Worm (Caenorhabditis elegans) whole organism, young adult: ENCODE results near the gene nac-1.

Experiments
- B0035.1 ChIP-seq: sonication (generic microtip); optimal IDR thresholded peaks from 2 replicates; lab custom pipeline; 2016; ENCODE audit warnings: missing genetic modification characterization, mild to moderate bottlenecking, missing compliant biosample characterization, missing genotype, missing genetic modification reagents
- B0261.1 ChIP-seq: sonication (generic microtip); optimal IDR thresholded peaks from 2 replicates; lab custom pipeline; 2016; ENCODE audit warnings: mild to moderate bottlenecking, missing genetic modification characterization, moderate library complexity, missing compliant biosample characterization
- B0336.3 ChIP-seq: fragments of 200-800 bp; sonication (Bioruptor generic); IDR thresholded peaks from 2 replicates; pipeline ENCODE4 v1.3.6; 2022; ENCODE audit warnings: missing genetic modification characterization, missing compliant biosample characterization
- C06A6.2 ChIP-seq: fragments of 200-800 bp; sonication (Bioruptor generic); conservative IDR thresholded peaks from 2 replicates; pipeline ENCODE4 v1.3.6; 2022; ENCODE audit warnings: missing genetic modification characterization, missing compliant biosample characterization
- F22D6.2 ChIP-seq: sonication (generic microtip); optimal IDR thresholded peaks from 2 replicates; lab custom pipeline; 2016; ENCODE audit warnings: mild to moderate bottlenecking, missing genetic modification characterization, missing compliant biosample characterization
- F37B4.10 ChIP-seq: fragments of 200-800 bp; sonication (Bioruptor generic); IDR thresholded peaks from 2 replicates; pipeline ENCODE4 v1.3.6; 2022; ENCODE audit warnings: missing genetic modification characterization, missing compliant biosample characterization
- F39B2.1 ChIP-seq: fragments of 200-800 bp; sonication (Bioruptor generic); IDR thresholded peaks from 2 replicates; pipeline ENCODE4 v1.3.6; 2022; ENCODE audit warnings: missing genetic modification reagents, missing genetic modification characterization, missing compliant biosample characterization
- F49E8.2 ChIP-seq: sonication (generic microtip); optimal IDR thresholded peaks from 3 replicates; lab custom pipeline; 2017; ENCODE audit warnings: missing genetic modification characterization, mild to moderate bottlenecking, missing compliant biosample characterization, antibody characterized with exemption, moderate library complexity; ENCODE audit not compliant: insufficient read depth
- F52B5.7 ChIP-seq: sonication (generic microtip); optimal IDR thresholded peaks from 2 replicates; lab custom pipeline; 2016; ENCODE audit warnings: mild to moderate bottlenecking, missing genetic modification characterization, missing compliant biosample characterization
- F55B11.4 ChIP-seq: sonication (generic microtip); optimal IDR thresholded peaks from 2 replicates; lab custom pipeline; 2016; ENCODE audit warnings: missing compliant biosample characterization, missing genetic modification characterization, borderline replicate concordance; ENCODE audit not compliant: insufficient read depth
- K11D2.4 ChIP-seq: fragments of 200-800 bp; sonication (Bioruptor generic); IDR thresholded peaks from 2 replicates; pipeline ENCODE4 v1.3.6; 2022; ENCODE audit warnings: missing genetic modification reagents, missing genetic modification characterization, missing compliant biosample characterization
- T07F8.4 ChIP-seq: sonication (generic microtip); optimal IDR thresholded peaks from 2 replicates; lab custom pipeline; 2016; ENCODE audit warnings: mild to moderate bottlenecking, missing genetic modification characterization, moderate library complexity, missing compliant biosample characterization
- Y79H2A.3 ChIP-seq: fragments of 200-800 bp; sonication (Bioruptor generic); conservative IDR thresholded peaks from 2 replicates; pipeline ENCODE4 v1.3.6; 2022; ENCODE audit warnings: missing genetic modification reagents, missing genetic modification characterization, missing compliant biosample characterization
- atf-7 ChIP-seq: sonication (generic microtip); optimal IDR thresholded peaks from 2 replicates; lab custom pipeline; 2017; ENCODE audit warnings: mild to moderate bottlenecking, missing genetic modification characterization, missing compliant biosample characterization
- athp-1 ChIP-seq: sonication (generic microtip); optimal IDR thresholded peaks from 2 replicates; lab custom pipeline; 2017; ENCODE audit warnings: mild to moderate bottlenecking, missing genetic modification characterization, missing compliant biosample characterization
- attf-3 ChIP-seq: fragments of 200-800 bp; sonication (Bioruptor generic); conservative IDR thresholded peaks from 2 replicates; pipeline ENCODE4 v1.3.6; 2022; ENCODE audit warnings: missing genetic modification reagents, missing genetic modification characterization, missing compliant biosample characterization
- attf-5 ChIP-seq: fragments of 200-800 bp; sonication (Bioruptor generic); optimal IDR thresholded peaks from 2 replicates; lab custom pipeline; 2018; ENCODE audit warnings: mild to moderate bottlenecking, missing genetic modification characterization, missing compliant biosample characterization
- chd-7 ChIP-seq: sonication (generic microtip); optimal IDR thresholded peaks from 2 replicates; lab custom pipeline; 2016; ENCODE audit warnings: mild to moderate bottlenecking, missing genetic modification characterization, moderate library complexity, missing compliant biosample characterization
- dox-1 ChIP-seq: fragments of 200-800 bp; sonication (Bioruptor generic); IDR thresholded peaks from 2 replicates; pipeline ENCODE4 v1.3.6; 2022; ENCODE audit warnings: missing genetic modification reagents, missing genetic modification characterization, missing compliant biosample characterization
- dpff-1 ChIP-seq: sonication (generic microtip); optimal IDR thresholded peaks from 2 replicates; lab custom pipeline; 2017; ENCODE audit warnings: mild to moderate bottlenecking, missing genetic modification characterization, missing compliant biosample characterization
- efl-1 ChIP-seq: fragments of 150-350 bp; optimal IDR thresholded peaks from 2 replicates; lab custom pipeline; 2014; ENCODE audit warnings: missing biosample characterization, missing genetic modification reagents, missing genetic modification characterization
- egl-18 ChIP-seq: fragments of 200-800 bp; sonication (Bioruptor generic); IDR thresholded peaks from 2 replicates; pipeline ENCODE4 v1.3.6; 2022; ENCODE audit warnings: missing genetic modification reagents, missing genetic modification characterization, missing compliant biosample characterization
- egl-44 ChIP-seq: fragments of 200-800 bp; sonication (Bioruptor generic); IDR thresholded peaks from 2 replicates; pipeline ENCODE4 v1.3.6; 2022; ENCODE audit warnings: missing genetic modification reagents, missing genetic modification characterization, missing compliant biosample characterization
- ekl-4 ChIP-seq: fragments of 200-800 bp; sonication (Bioruptor generic); IDR thresholded peaks from 2 replicates; pipeline ENCODE4 v1.3.6; 2022; ENCODE audit warnings: missing genetic modification reagents, missing genetic modification characterization, missing compliant biosample characterization
- ets-4 ChIP-seq: fragments of 200-800 bp; sonication (Bioruptor generic); optimal IDR thresholded peaks from 2 replicates; lab custom pipeline; 2018; ENCODE audit warnings: mild to moderate bottlenecking, missing genetic modification characterization, missing compliant biosample characterization
- him-1 ChIP-seq: sonication (generic microtip); optimal IDR thresholded peaks from 2 replicates; lab custom pipeline; 2016; ENCODE audit warnings: missing genotype, missing genetic modification reagents, missing genetic modification characterization, missing compliant biosample characterization
- lin-26 ChIP-seq: fragments of 200-800 bp; sonication (Bioruptor generic); IDR thresholded peaks from 2 replicates; pipeline ENCODE4 v1.3.6; 2022; ENCODE audit warnings: missing genetic modification reagents, missing genetic modification characterization, missing compliant biosample characterization
- lin-35 ChIP-seq, 3 experiments: fragments of 150-350 bp in 2 of 3; sonication (generic microtip) in 1 of 3; optimal IDR thresholded peaks; 2 replicates each; lab custom pipeline; 2014 to 2018; ENCODE audit warnings: missing biosample characterization in 3 of 3, missing genetic modification characterization in 3 of 3, missing genetic modification reagents in 3 of 3
- madf-10 ChIP-seq: sonication (generic microtip); optimal IDR thresholded peaks from 2 replicates; lab custom pipeline; 2016; ENCODE audit warnings: mild to moderate bottlenecking, missing genetic modification characterization, missing compliant biosample characterization
- madf-6 ChIP-seq: fragments of 200-800 bp; sonication (Bioruptor generic); IDR thresholded peaks from 2 replicates; pipeline ENCODE4 v1.3.6; 2022; ENCODE audit warnings: missing genetic modification reagents, missing genetic modification characterization, missing compliant biosample characterization
- madf-8 ChIP-seq: fragments of 200-800 bp; sonication (Bioruptor generic); conservative IDR thresholded peaks from 2 replicates; pipeline ENCODE4 v1.3.6; 2022; ENCODE audit warnings: missing genetic modification reagents, missing genetic modification characterization, missing compliant biosample characterization
- mcd-1 ChIP-seq: fragments of 200-800 bp; sonication (Bioruptor generic); IDR thresholded peaks from 2 replicates; pipeline ENCODE4 v1.3.6; 2022; ENCODE audit warnings: missing genetic modification reagents, missing genetic modification characterization, missing compliant biosample characterization
- mes-4 ChIP-seq: sonication (generic microtip); optimal IDR thresholded peaks from 2 replicates; lab custom pipeline; 2016; ENCODE audit warnings: missing genotype, missing genetic modification characterization, missing compliant biosample characterization
- mxl-1 ChIP-seq: sonication (generic microtip); optimal IDR thresholded peaks from 2 replicates; lab custom pipeline; 2016; ENCODE audit warnings: missing genetic modification characterization, missing compliant biosample characterization
- nhr-120 ChIP-seq: fragments of 200-800 bp; sonication (Bioruptor generic); IDR thresholded peaks from 2 replicates; pipeline ENCODE4 v1.3.6; 2022; ENCODE audit warnings: missing genetic modification characterization, missing compliant biosample characterization
- pha-4 ChIP-seq: fragments of 150-350 bp; sonication (generic microtip); optimal IDR thresholded peaks from 2 replicates; lab custom pipeline; 2014; ENCODE audit warnings: missing biosample characterization, missing genetic modification reagents, missing genetic modification characterization
- rpc-1 ChIP-seq, 2 experiments: fragments of 150-350 bp in 1 of 2; sonication (generic microtip) in 1 of 2; optimal IDR thresholded peaks; 2 replicates each; lab custom pipeline; 2014 to 2018; ENCODE audit warnings: missing biosample characterization in 1 of 2, missing genetic modification characterization in 1 of 2, missing genetic modification reagents in 1 of 2, missing genotype in 1 of 2
- snpc-1.3 ChIP-seq: sonication (generic microtip); optimal IDR thresholded peaks from 2 replicates; lab custom pipeline; 2017; ENCODE audit warnings: missing genetic modification characterization, mild to moderate bottlenecking, missing compliant biosample characterization, antibody characterized with exemption, moderate library complexity, missing genotype, missing genetic modification reagents; ENCODE audit not compliant: insufficient read depth
- tbx-9 ChIP-seq: sonication (generic microtip); optimal IDR thresholded peaks from 2 replicates; lab custom pipeline; 2016; ENCODE audit warnings: borderline replicate concordance, missing genetic modification characterization, inconsistent platforms, missing compliant biosample characterization
- tlf-1 ChIP-seq: fragments of 200-800 bp; sonication (Bioruptor generic); optimal IDR thresholded peaks from 2 replicates; lab custom pipeline; 2018; ENCODE audit warnings: mild to moderate bottlenecking, missing genetic modification characterization, missing compliant biosample characterization
- zfh-2 ChIP-seq: fragments of 200-800 bp; sonication (Bioruptor generic); conservative IDR thresholded peaks from 2 replicates; pipeline ENCODE4 v1.3.6; 2022; ENCODE audit warnings: missing genetic modification reagents, missing genetic modification characterization, missing compliant biosample characterization
- ztf-26 ChIP-seq: sonication (generic microtip); optimal IDR thresholded peaks from 2 replicates; lab custom pipeline; 2017; ENCODE audit warnings: missing genetic modification characterization, missing compliant biosample characterization

Gene nac-1

ce11 chrX:14853712-14854217 is 41.2 kb upstream of the nac-1 start, which contains the start of the genes C27C12.1 and C27C12.4 (continued):
- TF ChIP-seq F55B11.4 (tag; lab: Kevin White, UChicago) (no peak), attf-5 (GFP tag; lab: Kevin White, UChicago) (peak; percentile 81), snpc-1.3 (tag; lab: Kevin White, UChicago) (peak; percentile 0), Y79H2A.3 (GFP tag; lab: Robert Waterston, UW) (no peak), F39B2.1 (GFP tag; lab: Robert Waterston, UW) (no peak), efl-1 (GFP tag; lab: Kevin White, UChicago) (no peak), T07F8.4 (tag; lab: Kevin White, UChicago) (no peak), madf-10 (tag; lab: Kevin White, UChicago) (peak; percentile 37), mes-4 (tag; lab: Kevin White, UChicago) (no peak), nhr-120 (GFP tag; lab: Robert Waterston, UW) (no peak), F37B4.10 (GFP tag; lab: Robert Waterston, UW) (no peak), lin-26 (no peak), F22D6.2 (tag; lab: Kevin White, UChicago) (peak; percentile 14), tlf-1 (GFP tag; lab: Kevin White, UChicago) (peak; percentile 10), zfh-2 (no peak), egl-44 (GFP tag; lab: Robert Waterston, UW) (no peak), B0261.1 (tag; lab: Kevin White, UChicago) (no peak), lin-35 (GFP tag; optimal IDR thresholded peaks at IDR 0.05; lab: Kevin White, UChicago) (peak in 1 of 3 experiments; percentile 70), ets-4 (GFP tag; lab: Kevin White, UChicago) (no peak), madf-6 (GFP tag; lab: Robert Waterston, UW) (no peak), mxl-1 (no peak), B0336.3 (GFP tag; lab: Robert Waterston, UW) (peak; percentile 50; the same call in 1 of the 2 replicates), rpc-1 (optimal IDR thresholded peaks at IDR 0.05; lab: Kevin White, UChicago) (no peak), rpc-1 (tag; optimal IDR thresholded peaks at IDR 0.05; lab: Kevin White, UChicago) (no peak), ztf-26 (tag; lab: Kevin White, UChicago) (peak; percentile 38), K11D2.4 (peak; percentile 80), tbx-9 (tag; lab: Kevin White, UChicago) (no peak), chd-7 (peak; percentile 41), attf-3 (GFP tag; lab: Robert Waterston, UW) (no peak), mcd-1 (GFP tag; lab: Robert Waterston, UW) (peak; percentile 62), C06A6.2 (GFP tag; lab: Robert Waterston, UW) (peak; percentile 35; the same call in 1 of the 2 replicates), egl-18 (GFP tag; lab: Robert Waterston, UW) (no peak), F52B5.7 (tag; lab: Kevin White, UChicago) (no peak), athp-1 (tag; lab: Kevin White, UChicago) (no peak), B0035.1 (tag; lab: Kevin White, UChicago) (no peak), pha-4 (tag; lab: Kevin White, UChicago) (peak; percentile 57), F49E8.2 (tag; lab: Kevin White, UChicago) (no peak), dpff-1 (no peak), ekl-4 (GFP tag; lab: Robert Waterston, UW) (peak; percentile 57; the same call in 1 of the 2 replicates), madf-8 (GFP tag; lab: Robert Waterston, UW) (no peak), him-1 (tag; lab: Kevin White, UChicago) (no peak), dox-1 (GFP tag; lab: Robert Waterston, UW) (peak; percentile 77), atf-7 (tag; lab: Kevin White, UChicago) (peak; percentile 26)
- TF ChIP-seq, all 124 proteins: peak for 32
